Fruit fly (Drosophila melanogaster) Kc167 (cell line): Measurements from ENCODE around the gene CG17292.

Experiments used
- psq ChIP-seq: fragments of >200 bp; optimal IDR thresholded peaks from 2 replicates; lab custom pipeline; 2017; ENCODE audit warnings: missing external identifiers
- ttk ChIP-seq: sonication (Bioruptor generic); optimal IDR thresholded peaks from 2 replicates; lab custom pipeline; 2017; ENCODE audit warnings: missing external identifiers

DNA sequence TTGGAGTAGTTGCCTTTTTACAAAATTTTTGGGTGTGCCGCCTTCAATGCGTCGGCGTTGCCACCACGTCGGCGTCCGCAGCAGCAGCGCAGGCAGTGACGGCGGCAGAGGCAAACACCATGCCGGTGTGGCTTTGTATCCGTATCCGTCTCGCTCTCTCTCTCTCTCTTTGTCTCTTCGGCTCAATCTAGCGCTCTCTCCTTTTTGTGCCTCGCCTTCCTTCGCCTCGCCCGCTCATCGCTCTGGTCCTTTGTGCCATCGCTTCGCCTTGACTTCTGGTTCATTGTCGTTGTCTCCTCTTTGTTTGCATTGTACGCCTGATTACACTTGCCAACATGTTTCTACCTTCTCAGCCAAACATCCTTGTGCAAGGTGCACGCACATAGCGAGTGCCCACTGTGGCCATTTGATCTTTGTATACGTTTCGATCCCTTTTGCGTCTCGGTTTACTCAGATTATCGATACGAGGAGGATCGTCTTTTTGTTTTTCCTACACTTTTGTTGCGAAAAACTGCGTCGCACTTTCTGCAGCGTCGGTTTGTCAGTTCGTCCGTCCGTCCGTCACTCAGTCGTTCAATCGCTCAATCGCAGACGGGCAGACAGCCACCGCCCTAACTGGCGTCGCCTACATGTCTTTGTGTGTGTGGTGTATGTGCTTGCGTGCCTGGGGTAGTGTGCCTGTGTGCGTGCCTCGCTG, 46.2 kb downstream of the CG17292 start:
- TF ChIP-seq psq (lab: Kevin White, UChicago): no peak
- TF ChIP-seq ttk (lab: Kevin White, UChicago): no peak
